Worm (Caenorhabditis elegans) whole organism, L4 larva: ENCODE results near the gene melo-3.

Experiments used
- F26F4.8 ChIP-seq: fragments of 200-800 bp; sonication (Bioruptor generic); conservative IDR thresholded peaks from 2 replicates; pipeline ENCODE4 v1.3.6; 2022; ENCODE audit warnings: missing genetic modification characterization, missing compliant biosample characterization
- F49E8.2 ChIP-seq: sonication (generic microtip); optimal IDR thresholded peaks from 2 replicates; lab custom pipeline; 2016; ENCODE audit warnings: missing compliant biosample characterization, mild to moderate bottlenecking, missing genetic modification characterization, borderline replicate concordance
- T20F7.1 ChIP-seq: fragments of 200-800 bp; sonication (Bioruptor generic); optimal IDR thresholded peaks from 2 replicates; lab custom pipeline; 2018; ENCODE audit warnings: mild to moderate bottlenecking, missing genetic modification characterization, missing compliant biosample characterization
- Y105C5A.15 ChIP-seq: fragments of 200-800 bp; sonication (Bioruptor generic); IDR thresholded peaks from 2 replicates; pipeline ENCODE4 v1.3.6; 2022; ENCODE audit warnings: missing genetic modification characterization, missing compliant biosample characterization
- Y5F2A.4 ChIP-seq: fragments of 200-800 bp; sonication (Bioruptor generic); optimal IDR thresholded peaks from 2 replicates; lab custom pipeline; 2018; ENCODE audit warnings: mild to moderate bottlenecking, missing genetic modification characterization, missing compliant biosample characterization
- Y75B8A.6 ChIP-seq: fragments of 200-800 bp; sonication (Bioruptor generic); IDR thresholded peaks from 2 replicates; pipeline ENCODE4 v1.3.6; 2022; ENCODE audit warnings: missing genetic modification reagents, missing genetic modification characterization, missing compliant biosample characterization
- ZK337.2 ChIP-seq: fragments of 200-800 bp; sonication (Bioruptor generic); IDR thresholded peaks from 2 replicates; pipeline ENCODE4 v1.3.6; 2022; ENCODE audit warnings: missing genetic modification reagents, missing genetic modification characterization, missing compliant biosample characterization
- ZK546.5 ChIP-seq, 2 experiments: sonication (generic microtip); optimal IDR thresholded peaks; 2 replicates each; lab custom pipeline; 2017; ENCODE audit warnings: missing biosample characterization in 2 of 2, missing genetic modification characterization in 2 of 2
- aha-1 ChIP-seq: fragments of 150-350 bp; peaks from one replicate; lab custom pipeline; 2014; ENCODE audit warnings: missing biosample characterization, missing genetic modification characterization
- ama-1 ChIP-seq: fragments of 150-350 bp; optimal IDR thresholded peaks from 2 replicates; lab custom pipeline; 2014; ENCODE audit warnings: inconsistent platforms, mixed read lengths
- ceh-20 ChIP-seq: fragments of 200-800 bp; sonication (Bioruptor generic); IDR thresholded peaks from 2 replicates; pipeline ENCODE4 v1.3.6; 2022; ENCODE audit warnings: missing genetic modification reagents, missing genetic modification characterization, missing compliant biosample characterization
- ceh-28 ChIP-seq: fragments of 150-350 bp; optimal IDR thresholded peaks from 2 replicates; lab custom pipeline; 2014; ENCODE audit warnings: missing biosample characterization, missing genetic modification reagents, missing genetic modification characterization
- ceh-32 ChIP-seq: sonication (generic microtip); optimal IDR thresholded peaks from 2 replicates; lab custom pipeline; 2016; ENCODE audit warnings: mild to moderate bottlenecking, missing genetic modification characterization, missing compliant biosample characterization; ENCODE audit not compliant: poor library complexity
- ceh-44 ChIP-seq: fragments of 200-800 bp; sonication (Bioruptor generic); IDR thresholded peaks from 2 replicates; pipeline ENCODE4 v1.3.6; 2022; ENCODE audit warnings: missing genetic modification reagents, missing genetic modification characterization, missing compliant biosample characterization
- ceh-62 ChIP-seq: sonication (generic microtip); optimal IDR thresholded peaks from 2 replicates; lab custom pipeline; 2017; ENCODE audit warnings: missing biosample characterization, missing genetic modification characterization
- ceh-82 ChIP-seq: sonication (generic microtip); optimal IDR thresholded peaks from 2 replicates; lab custom pipeline; 2017; ENCODE audit warnings: missing biosample characterization, missing genetic modification characterization
- cey-2 ChIP-seq: sonication (generic microtip); optimal IDR thresholded peaks from 3 replicates; lab custom pipeline; 2017; ENCODE audit warnings: missing genetic modification characterization, mild to moderate bottlenecking, missing compliant biosample characterization, antibody characterized with exemption, borderline replicate concordance; ENCODE audit not compliant: insufficient read depth
- ctbp-1 ChIP-seq: fragments of 200-800 bp; sonication (Bioruptor generic); IDR thresholded peaks from 2 replicates; pipeline ENCODE4 v1.3.6; 2022; ENCODE audit warnings: missing genetic modification reagents, missing genetic modification characterization, missing compliant biosample characterization
- daf-12 ChIP-seq: fragments of 150-350 bp; optimal IDR thresholded peaks from 2 replicates; lab custom pipeline; 2014; ENCODE audit warnings: missing biosample characterization, missing genetic modification reagents, missing genetic modification characterization
- daf-16 ChIP-seq, 3 experiments: sonication (generic microtip); optimal IDR thresholded peaks; 2 replicates each; lab custom pipeline; 2016 to 2017; ENCODE audit warnings: missing genetic modification characterization in 3 of 3, missing genetic modification reagents in 3 of 3, mild to moderate bottlenecking in 2 of 3, missing compliant biosample characterization in 2 of 3, missing biosample characterization in 1 of 3, moderate library complexity in 1 of 3
- daf-19 ChIP-seq: fragments of 200-800 bp; sonication (Bioruptor generic); conservative IDR thresholded peaks from 2 replicates; pipeline ENCODE4 v1.3.6; 2022; ENCODE audit warnings: missing genetic modification characterization, missing compliant biosample characterization
- dmd-6 ChIP-seq: fragments of 200-800 bp; sonication (Bioruptor generic); IDR thresholded peaks from 2 replicates; pipeline ENCODE4 v1.3.6; 2022; ENCODE audit warnings: missing genetic modification reagents, missing genetic modification characterization, missing compliant biosample characterization
- egl-27 ChIP-seq: sonication (generic microtip); optimal IDR thresholded peaks from 3 replicates; lab custom pipeline; 2017; ENCODE audit warnings: missing biosample characterization, missing genetic modification reagents, missing genetic modification characterization
- egl-43 ChIP-seq: fragments of 200-800 bp; sonication (Bioruptor generic); IDR thresholded peaks from 2 replicates; pipeline ENCODE4 v1.3.6; 2022; ENCODE audit warnings: missing genetic modification reagents, missing genetic modification characterization, missing compliant biosample characterization
- fkh-10 ChIP-seq: fragments of 150-350 bp; optimal IDR thresholded peaks from 2 replicates; lab custom pipeline; 2014; ENCODE audit warnings: missing biosample characterization, missing genetic modification reagents, missing genetic modification characterization
- gei-8 ChIP-seq: fragments of 200-800 bp; sonication (Bioruptor generic); optimal IDR thresholded peaks from 2 replicates; lab custom pipeline; 2018; ENCODE audit warnings: mild to moderate bottlenecking, missing genetic modification characterization, missing compliant biosample characterization
- hmg-1.1 ChIP-seq: fragments of 200-800 bp; sonication (Bioruptor generic); IDR thresholded peaks from 2 replicates; pipeline ENCODE4 v1.3.6; 2022; ENCODE audit warnings: missing genetic modification reagents, missing genetic modification characterization, missing compliant biosample characterization
- lim-7 ChIP-seq: fragments of 200-800 bp; sonication (Bioruptor generic); IDR thresholded peaks from 2 replicates; pipeline ENCODE4 v1.3.6; 2022; ENCODE audit warnings: missing genetic modification characterization, missing compliant biosample characterization
- lin-13 ChIP-seq: fragments of 150-350 bp; optimal IDR thresholded peaks from 2 replicates; lab custom pipeline; 2014; ENCODE audit warnings: missing biosample characterization, missing genetic modification reagents, missing genetic modification characterization
- lin-29 ChIP-seq: fragments of 200-800 bp; sonication (Bioruptor generic); IDR thresholded peaks from 2 replicates; pipeline ENCODE4 v1.3.6; 2022; ENCODE audit warnings: missing genetic modification reagents, missing genetic modification characterization, missing compliant biosample characterization
- madf-5 ChIP-seq, 2 experiments: fragments of 200-800 bp; sonication (Bioruptor generic); IDR thresholded peaks; 2 replicates each; pipeline ENCODE4 v1.3.6; 2022; ENCODE audit warnings: missing compliant biosample characterization in 2 of 2, missing genetic modification characterization in 2 of 2
- mep-1 ChIP-seq: fragments of 150-350 bp; sonication (generic microtip); optimal IDR thresholded peaks from 3 replicates; lab custom pipeline; 2014; ENCODE audit warnings: missing biosample characterization, missing genetic modification characterization
- mxl-3 ChIP-seq: fragments of 200-800 bp; sonication (Bioruptor generic); optimal IDR thresholded peaks from 2 replicates; lab custom pipeline; 2018; ENCODE audit warnings: mild to moderate bottlenecking, missing genetic modification characterization, missing compliant biosample characterization
- nhr-102 ChIP-seq: sonication (generic microtip); optimal IDR thresholded peaks from 2 replicates; lab custom pipeline; 2016; ENCODE audit warnings: mild to moderate bottlenecking, missing genetic modification characterization, moderate library complexity, missing compliant biosample characterization
- nhr-41 ChIP-seq: fragments of 200-800 bp; sonication (Bioruptor generic); IDR thresholded peaks from 2 replicates; pipeline ENCODE4 v1.3.6; 2022; ENCODE audit warnings: missing genetic modification reagents, missing genetic modification characterization, missing compliant biosample characterization
- nhr-77 ChIP-seq: fragments of 150-350 bp; optimal IDR thresholded peaks from 2 replicates; lab custom pipeline; 2014; ENCODE audit warnings: missing biosample characterization, missing genetic modification characterization
- pqm-1 ChIP-seq: sonication (generic microtip); optimal IDR thresholded peaks from 2 replicates; lab custom pipeline; 2017; ENCODE audit warnings: missing biosample characterization, missing genetic modification characterization
- saeg-2 ChIP-seq: fragments of 200-800 bp; sonication (Bioruptor generic); IDR thresholded peaks from 2 replicates; pipeline ENCODE4 v1.3.6; 2022; ENCODE audit warnings: missing genetic modification reagents, missing genetic modification characterization, missing compliant biosample characterization
- sdz-12 ChIP-seq: fragments of 200-800 bp; sonication (Bioruptor generic); optimal IDR thresholded peaks from 2 replicates; lab custom pipeline; 2018; ENCODE audit warnings: mild to moderate bottlenecking, missing genetic modification characterization, missing compliant biosample characterization
- set-16 ChIP-seq: fragments of 200-800 bp; sonication (Bioruptor generic); IDR thresholded peaks from 2 replicates; pipeline ENCODE4 v1.3.6; 2022; ENCODE audit warnings: missing genetic modification reagents, missing genetic modification characterization, missing compliant biosample characterization
- snpc-4 ChIP-seq: fragments of 150-350 bp; optimal IDR thresholded peaks from 2 replicates; lab custom pipeline; 2014; ENCODE audit warnings: missing biosample characterization, missing genetic modification characterization
- tra-1 ChIP-seq: fragments of 200-800 bp; sonication (Bioruptor generic); IDR thresholded peaks from 2 replicates; pipeline ENCODE4 v1.3.6; 2022; ENCODE audit warnings: missing genetic modification reagents, missing genetic modification characterization, missing compliant biosample characterization
- unc-130 ChIP-seq: sonication (generic microtip); optimal IDR thresholded peaks from 2 replicates; lab custom pipeline; 2016; ENCODE audit warnings: missing genetic modification reagents, missing genetic modification characterization, missing compliant biosample characterization
- unc-39 ChIP-seq: sonication (generic microtip); optimal IDR thresholded peaks from 2 replicates; lab custom pipeline; 2017; ENCODE audit warnings: missing biosample characterization, missing genetic modification characterization
- unc-62 ChIP-seq, 3 experiments: fragments of 150-350 bp in 1 of 3; sonication (generic microtip); optimal IDR thresholded peaks in 2 of 3; peaks in 1 of 3; 1 replicate in 1 of 3; 2 replicates in 2 of 3; lab custom pipeline; 2014 to 2017; ENCODE audit warnings: missing biosample characterization in 3 of 3, missing genetic modification characterization in 3 of 3, missing genetic modification reagents in 3 of 3, missing genotype in 1 of 3
- zfp-2 ChIP-seq: sonication (generic microtip); optimal IDR thresholded peaks from 2 replicates; lab custom pipeline; 2016; ENCODE audit warnings: mild to moderate bottlenecking, missing genetic modification characterization, missing compliant biosample characterization
- zfp-3 ChIP-seq: fragments of 200-800 bp; sonication (Bioruptor generic); conservative IDR thresholded peaks from 2 replicates; pipeline ENCODE4 v1.3.6; 2022; ENCODE audit warnings: missing genetic modification reagents, missing genetic modification characterization, missing compliant biosample characterization
- zip-11 ChIP-seq: fragments of 200-800 bp; sonication (Bioruptor generic); IDR thresholded peaks from 2 replicates; pipeline ENCODE4 v1.3.6; 2022; ENCODE audit warnings: missing genetic modification characterization, missing compliant biosample characterization
- ztf-11 ChIP-seq: fragments of 150-350 bp; optimal IDR thresholded peaks from 2 replicates; lab custom pipeline; 2014; ENCODE audit warnings: missing biosample characterization, missing genetic modification characterization

melo-3 gene

DNA sequence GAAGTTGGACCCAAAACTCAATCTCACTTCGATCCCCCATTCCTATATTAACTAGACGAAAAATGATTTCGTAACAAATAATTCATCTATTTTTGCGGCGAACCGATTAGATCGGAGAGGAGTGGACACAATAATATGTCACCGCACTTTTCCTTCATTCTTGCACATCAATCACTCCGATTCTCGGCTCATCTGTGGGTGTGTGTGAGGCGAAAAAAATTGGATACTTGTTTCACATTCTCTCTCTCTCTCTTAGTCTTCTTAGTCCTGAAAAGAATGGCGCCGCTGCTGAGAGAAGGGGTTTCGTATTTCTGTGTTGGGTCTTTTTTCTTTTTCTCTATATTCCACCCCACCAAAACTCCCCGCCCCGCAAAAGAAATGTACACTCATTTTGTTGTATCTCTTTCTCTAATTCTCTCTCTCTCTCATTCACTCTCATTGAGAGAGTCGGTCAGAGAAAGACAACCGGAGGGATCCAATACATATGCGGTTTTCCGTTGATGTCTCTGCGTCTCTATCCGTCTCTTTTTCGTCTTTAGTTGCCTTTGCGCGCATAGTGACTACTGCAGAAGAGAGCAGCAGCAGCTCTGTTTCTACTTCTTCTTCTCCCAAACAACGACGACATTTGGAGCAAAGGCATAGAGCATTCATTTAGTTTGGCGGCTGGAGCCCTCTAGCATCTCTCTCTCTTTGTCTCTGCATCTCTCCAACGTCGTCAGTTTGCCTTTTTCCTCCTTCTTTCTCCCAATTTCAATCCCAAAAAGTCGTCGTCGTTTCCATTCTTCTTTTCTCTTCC lies 34.5 kb upstream of the melo-3 start, which contains the start of gene unc-76:
Gene unc-76, plus strand, starts transcription at position 746 of the 796 bp plus-strand sequence.
- TF ChIP-seq F26F4.8 (GFP tag; lab: Robert Waterston, UW) (no peak), Y5F2A.4 (no peak), gei-8 (GFP tag; lab: Kevin White, UChicago) (no peak), daf-16 (GFP tag; optimal IDR thresholded peaks at IDR 0.05; lab: Kevin White, UChicago) (peak in 1 of 2 experiments; percentile 23), daf-16 (tag; optimal IDR thresholded peaks at IDR 0.05; lab: Kevin White, UChicago) (peak; percentile 8), ctbp-1 (peak; percentile 72), lim-7 (no peak), mxl-3 (no peak), ceh-28 (tag; lab: Kevin White, UChicago) (no peak), nhr-102 (no peak), F49E8.2 (tag; lab: Kevin White, UChicago) (no peak), ceh-82 (no peak), sdz-12 (GFP tag; lab: Kevin White, UChicago) (no peak), snpc-4 (tag; lab: Kevin White, UChicago) (no peak), madf-5 (GFP tag; IDR thresholded peaks at IDR 0.05; lab: Robert Waterston, UW) (no peak), zfp-2 (tag; lab: Kevin White, UChicago) (no peak), zip-11 (GFP tag; lab: Robert Waterston, UW) (no peak), saeg-2 (GFP tag; lab: Robert Waterston, UW) (no peak), nhr-77 (tag; lab: Kevin White, UChicago) (no peak), unc-62 (GFP tag; optimal IDR thresholded peaks at IDR 0.05 in 1 of 2; lab: Kevin White, UChicago) (peak in 1 of 2 experiments; percentile 98), unc-62 (tag; optimal IDR thresholded peaks at IDR 0.05; lab: Kevin White, UChicago) (no peak), unc-130 (GFP tag; lab: Kevin White, UChicago) (no peak), cey-2 (tag; lab: Kevin White, UChicago) (no peak), Y75B8A.6 (GFP tag; lab: Robert Waterston, UW) (no peak), aha-1 (tag; lab: Kevin White, UChicago) (peak; percentile 95), T20F7.1 (no peak), ceh-32 (tag; lab: Kevin White, UChicago) (no peak), Y105C5A.15 (GFP tag; lab: Robert Waterston, UW) (no peak), zfp-3 (GFP tag; lab: Robert Waterston, UW) (no peak), ama-1 (no peak), fkh-10 (peak; percentile 92), pqm-1 (tag; lab: Kevin White, UChicago) (no peak), lin-29 (GFP tag; lab: Robert Waterston, UW) (no peak), ZK337.2 (no peak), ztf-11 (tag; lab: Kevin White, UChicago) (no peak), egl-27 (tag; lab: Kevin White, UChicago) (no peak), ceh-62 (tag; lab: Kevin White, UChicago) (no peak), set-16 (no peak; the same call in 1 of the 2 replicates), ceh-20 (GFP tag; lab: Robert Waterston, UW) (peak; percentile 55), daf-19 (no peak), mep-1 (tag; lab: Kevin White, UChicago) (peak; percentile 90), ceh-44 (GFP tag; lab: Robert Waterston, UW) (no peak), lin-13 (GFP tag; lab: Kevin White, UChicago) (peak; percentile 55), ZK546.5 (tag; optimal IDR thresholded peaks at IDR 0.05; lab: Kevin White, UChicago) (no peak), unc-39 (tag; lab: Kevin White, UChicago) (no peak), dmd-6 (GFP tag; lab: Robert Waterston, UW) (peak; percentile 38; the same call in 1 of the 2 replicates), nhr-41 (no peak), tra-1 (no peak), hmg-1.1 (peak; percentile 74), daf-12 (tag; lab: Kevin White, UChicago) (no peak), egl-43 (peak; percentile 38; the same call in 1 of the 2 replicates)
